Fruit fly (Drosophila melanogaster): ENCODE results near the gene Nubp2.

Nubp2 gene

DNA sequence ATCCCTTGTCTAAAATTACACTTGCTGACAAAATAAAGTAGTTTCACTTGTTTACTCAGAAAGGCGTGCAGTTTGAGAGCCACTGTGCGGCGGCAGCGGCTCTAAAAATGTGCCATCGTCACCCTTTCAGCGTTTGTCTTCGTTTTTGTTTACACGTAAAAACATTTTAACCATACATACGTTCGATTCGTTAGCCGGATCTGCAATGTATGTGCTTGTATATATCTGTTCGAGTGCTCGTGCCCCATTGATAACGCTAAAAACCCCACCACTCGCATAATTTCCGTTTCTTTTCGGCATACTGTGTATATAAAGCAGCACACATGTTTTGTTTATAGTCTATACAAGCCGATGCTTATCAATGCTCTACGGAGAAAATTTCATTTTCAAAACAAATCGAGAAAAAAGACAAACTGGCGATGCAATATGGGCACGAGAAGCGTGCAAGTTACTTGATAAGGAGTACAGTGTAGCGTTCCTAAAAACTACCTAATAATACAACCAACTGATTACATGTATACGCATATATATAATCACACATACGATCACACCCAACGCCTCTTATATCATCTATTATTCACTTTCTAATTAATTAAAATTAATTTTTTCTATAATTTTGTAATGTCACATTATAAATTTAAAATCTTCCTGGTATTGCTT lies 9.7 kb upstream of the Nubp2 start (continued):
- TF ChIP-seq CG34376 (GFP tag; optimal IDR thresholded peaks at IDR 0.05) (peak; percentile 16), Dbx (GFP tag; IDR thresholded peaks at IDR 0.05) (no peak), CkIIα-i1 (GFP tag; IDR thresholded peaks at IDR 0.05) (no peak), CG18764 (GFP tag; optimal IDR thresholded peaks at IDR 0.05) (peak; percentile 9), CG14965 (GFP tag; optimal IDR thresholded peaks at IDR 0.05; ENCODE audit: borderline replicate concordance) (no peak), CG13424 (tag; optimal IDR thresholded peaks at IDR 0.05) (peak; percentile 61), CG31441 (GFP tag; IDR thresholded peaks at IDR 0.05) (peak; percentile 74), Hsf (GFP tag; optimal IDR thresholded peaks at IDR 0.05) (no peak), bsh (GFP tag; optimal IDR thresholded peaks at IDR 0.05) (peak in 1 of 2 experiments; percentile 69), Hmr (GFP tag; optimal IDR thresholded peaks at IDR 0.05) (peak; percentile 48), mirr (GFP tag; optimal IDR thresholded peaks at IDR 0.05) (peak; percentile 81), chm (GFP tag; IDR thresholded peaks at IDR 0.05) (peak; percentile 28; the same call in 1 of the 2 replicates), CG15696 (tag; optimal IDR thresholded peaks at IDR 0.05) (peak; percentile 61), sens (GFP tag) (peak; percentile 81), CG2678 (tag; optimal IDR thresholded peaks at IDR 0.05) (peak; percentile 76), Sox102F (GFP tag; optimal IDR thresholded peaks at IDR 0.05) (peak; percentile 67), Nf-YA (GFP tag; IDR thresholded peaks at IDR 0.05) (no peak), CG17328 (GFP tag; IDR thresholded peaks at IDR 0.05) (peak; percentile 8; the same call in 1 of the 2 replicates), tin (GFP tag; optimal IDR thresholded peaks at IDR 0.05) (peak; percentile 6), Sox100B (GFP tag; optimal IDR thresholded peaks at IDR 0.05) (peak; percentile 57), Taf1 (GFP tag; IDR thresholded peaks at IDR 0.05) (0 out of 2 replicates have a peak, but pooled peaks have one; percentile 8), BtbVII (GFP tag; optimal IDR thresholded peaks at IDR 0.05) (peak; percentile 31), insv (GFP tag; optimal IDR thresholded peaks at IDR 0.05) (no peak), CG15601 (tag; optimal IDR thresholded peaks at IDR 0.05) (peak; percentile 22), tna (GFP tag; IDR thresholded peaks at IDR 0.05; ENCODE audit: partially characterized antibody) (0 out of 2 replicates have a peak, but pooled peaks have one; percentile 34), CG15011 (GFP tag; optimal IDR thresholded peaks at IDR 0.05) (peak; percentile 35), CG3838 (GFP tag; optimal IDR thresholded peaks at IDR 0.05) (no peak), CG2875 (GFP tag; optimal IDR thresholded peaks at IDR 0.05) (no peak), twi (tag; optimal IDR thresholded peaks at IDR 0.05) (peak; percentile 83), exex (tag; optimal IDR thresholded peaks at IDR 0.05) (peak; percentile 29), en (GFP tag; optimal IDR thresholded peaks at IDR 0.05) (no peak), Fer1 (GFP tag; optimal IDR thresholded peaks at IDR 0.05) (peak; percentile 1), sd (tag; optimal IDR thresholded peaks at IDR 0.05) (peak; percentile 31), Spps (tag; optimal IDR thresholded peaks at IDR 0.05) (peak; percentile 17), Adf1 (GFP tag; IDR thresholded peaks at IDR 0.05) (peak; percentile 20; the same call in 1 of the 2 replicates), Ets65A (GFP tag) (no peak), CG42726 (GFP tag; IDR thresholded peaks at IDR 0.05; ENCODE audit: partially characterized antibody) (0 out of 2 replicates have a peak, but pooled peaks have one; percentile 22), CG15269 (tag; optimal IDR thresholded peaks at IDR 0.05) (peak; percentile 68), Opbp (GFP tag; IDR thresholded peaks at IDR 0.05; ENCODE audit: partially characterized antibody) (0 out of 3 replicates have a peak, but pooled peaks have one; percentile 42), run (tag; optimal IDR thresholded peaks at IDR 0.05) (peak; percentile 30), ewg (GFP tag; optimal IDR thresholded peaks at IDR 0.05) (no peak), CG7745 (tag; optimal IDR thresholded peaks at IDR 0.05) (peak; percentile 53), CG12071 (GFP tag; optimal IDR thresholded peaks at IDR 0.05) (peak; percentile 41), CG12659 (GFP tag; optimal IDR thresholded peaks at IDR 0.05) (peak; percentile 37), Chrac-16 (GFP tag; optimal IDR thresholded peaks at IDR 0.05) (peak; percentile 48), vvl (GFP tag; IDR thresholded peaks at IDR 0.05) (peak; percentile 19; the same call in 1 of the 2 replicates), CG8290 (GFP tag; optimal IDR thresholded peaks at IDR 0.05) (no peak), CG8290 (tag; optimal IDR thresholded peaks at IDR 0.05) (peak in 1 of 2 experiments; percentile 29), CG32772 (GFP tag; IDR thresholded peaks at IDR 0.05) (peak; percentile 57)

Measured in whole organism, embryonic.